Worm (Caenorhabditis elegans): ENCODE results near the gene C07G1.6.
A peak's percentile ranks its signal among the peaks of the same experiment; 100 is the strongest.

DNA sequence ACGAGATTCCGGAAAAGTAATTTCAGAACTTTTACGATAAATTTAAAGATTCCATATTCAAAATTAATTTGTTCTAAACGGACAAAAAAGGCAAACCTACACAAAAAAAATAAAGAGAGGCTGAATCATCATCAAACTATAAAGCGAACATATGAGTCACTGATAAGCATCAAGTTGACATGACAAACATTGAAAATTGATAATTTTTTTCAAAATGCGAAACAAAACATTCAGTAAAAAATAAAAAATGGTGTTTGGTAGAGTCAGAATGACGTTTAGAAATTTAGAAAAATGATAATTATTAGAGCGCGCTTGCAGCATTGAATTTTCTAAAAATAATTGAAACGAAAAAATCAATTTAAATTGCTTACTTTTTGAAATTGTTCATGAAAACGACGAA, 10.4 kb downstream of the C07G1.6 start:
- TF ChIP-seq ceh-16 (tag; optimal IDR thresholded peaks at IDR 0.05) = no peak
- TF ChIP-seq elt-3 (tag; optimal IDR thresholded peaks at IDR 0.05) = no peak
- no peak for TF ChIP-seq fkh-10 (GFP tag; optimal IDR thresholded peaks at IDR 0.05)
- no peak for TF ChIP-seq ztf-4 (tag; optimal IDR thresholded peaks at IDR 0.05)
- TF ChIP-seq pha-4 (tag; optimal IDR thresholded peaks at IDR 0.05) = peak; percentile 66
- no peak for TF ChIP-seq nhr-11 (tag; optimal IDR thresholded peaks at IDR 0.05)
- no peak for TF ChIP-seq R02D3.7 (tag; optimal IDR thresholded peaks at IDR 0.05)
- TF ChIP-seq egl-5 (tag; optimal IDR thresholded peaks at IDR 0.05) = no peak

Measured in whole organism, L3 larva.